Fruit fly (Drosophila melanogaster) whole organism, adult: ENCODE data around the gene CG31373.

Source experiments
- CG11617 ChIP-seq: fragments of 200-800 bp; sonication (Bioruptor generic); optimal IDR thresholded peaks from 2 replicates; lab custom pipeline; 2017; ENCODE audit warnings: mild to moderate bottlenecking, missing biosample characterization, missing genetic modification reagents, missing genetic modification characterization
- CG12768 ChIP-seq: fragments of 200-800 bp; sonication (Bioruptor generic); optimal IDR thresholded peaks from 2 replicates; lab custom pipeline; 2017; ENCODE audit warnings: missing biosample characterization, missing genetic modification characterization, mild to moderate bottlenecking, moderate library complexity, missing genetic modification reagents
- CG14711 ChIP-seq: fragments of 200-800 bp; sonication (Bioruptor generic); optimal IDR thresholded peaks from 2 replicates; lab custom pipeline; 2018; ENCODE audit warnings: missing biosample characterization, mild to moderate bottlenecking, missing genetic modification characterization, moderate library complexity
- CG1620 ChIP-seq: fragments of 200-800 bp; sonication (Bioruptor generic); optimal IDR thresholded peaks from 2 replicates; lab custom pipeline; 2016; ENCODE audit warnings: missing biosample characterization, missing genetic modification characterization
- CG33017 ChIP-seq: fragments of 200-800 bp; sonication (Bioruptor generic); optimal IDR thresholded peaks from 2 replicates; lab custom pipeline; 2018; ENCODE audit warnings: missing biosample characterization, mild to moderate bottlenecking, missing genetic modification characterization, moderate library complexity
- CG5204 ChIP-seq: fragments of 200-800 bp; sonication (Bioruptor generic); optimal IDR thresholded peaks from 2 replicates; lab custom pipeline; 2016; ENCODE audit warnings: missing biosample characterization, missing genetic modification characterization
- CG7045 ChIP-seq: fragments of 200-800 bp; sonication (Bioruptor generic); optimal IDR thresholded peaks from 2 replicates; lab custom pipeline; 2017; ENCODE audit warnings: missing biosample characterization, mild to moderate bottlenecking, missing genetic modification characterization
- CG7101 ChIP-seq: fragments of 200-800 bp; sonication (Bioruptor generic); optimal IDR thresholded peaks from 2 replicates; lab custom pipeline; 2018; ENCODE audit warnings: missing biosample characterization, mild to moderate bottlenecking, missing genetic modification characterization, moderate library complexity
- Clk ChIP-seq: fragments of 200-800 bp; sonication (Bioruptor generic); optimal IDR thresholded peaks from 2 replicates; lab custom pipeline; 2017; ENCODE audit warnings: missing biosample characterization, missing genetic modification characterization
- Crg-1 ChIP-seq: fragments of 200-800 bp; sonication (Bioruptor generic); optimal IDR thresholded peaks from 2 replicates; lab custom pipeline; 2016; ENCODE audit warnings: missing biosample characterization, missing genetic modification characterization
- Hr96 ChIP-seq: fragments of 200-800 bp; sonication (Bioruptor generic); optimal IDR thresholded peaks from 2 replicates; lab custom pipeline; 2016; ENCODE audit warnings: missing biosample characterization, missing genetic modification characterization
- Mnt ChIP-seq: fragments of 200-800 bp; sonication (Bioruptor generic); optimal IDR thresholded peaks from 2 replicates; lab custom pipeline; 2016; ENCODE audit warnings: missing biosample characterization, mild to moderate bottlenecking, missing genetic modification characterization
- bab1 ChIP-seq: fragments of 200-800 bp; sonication (Bioruptor generic); optimal IDR thresholded peaks from 3 replicates; lab custom pipeline; 2019; ENCODE audit warnings: missing biosample characterization, mild to moderate bottlenecking, missing genetic modification characterization, moderate library complexity
- cic ChIP-seq: fragments of 200-800 bp; sonication (Bioruptor generic); optimal IDR thresholded peaks from 2 replicates; lab custom pipeline; 2017; ENCODE audit warnings: missing biosample characterization, mild to moderate bottlenecking, missing genetic modification characterization, moderate library complexity
- cnc ChIP-seq, 2 experiments: fragments of >200 bp; optimal IDR thresholded peaks; 2 replicates each; lab custom pipeline; 2017
- kay ChIP-seq: fragments of 200-800 bp; sonication (Bioruptor generic); peaks from one replicate; lab custom pipeline; 2016; ENCODE audit warnings: missing biosample characterization, missing genetic modification characterization, borderline replicate concordance
- ovo ChIP-seq: fragments of 200-800 bp; sonication (Bioruptor generic); optimal IDR thresholded peaks from 2 replicates; lab custom pipeline; 2016; ENCODE audit warnings: missing biosample characterization, missing genetic modification characterization
- pad ChIP-seq: fragments of 200-800 bp; sonication (Bioruptor generic); optimal IDR thresholded peaks from 3 replicates; lab custom pipeline; 2017; ENCODE audit warnings: missing biosample characterization, missing genetic modification characterization, mild to moderate bottlenecking, moderate library complexity, missing genetic modification reagents
- tj ChIP-seq: fragments of 200-800 bp; sonication (Bioruptor generic); optimal IDR thresholded peaks from 3 replicates; lab custom pipeline; 2017; ENCODE audit warnings: missing biosample characterization, mild to moderate bottlenecking, missing genetic modification characterization, moderate library complexity
- toe ChIP-seq: fragments of 200-800 bp; sonication (Bioruptor generic); optimal IDR thresholded peaks from 2 replicates; lab custom pipeline; 2016; ENCODE audit warnings: missing biosample characterization, missing genetic modification characterization

Gene CG31373

DNA sequence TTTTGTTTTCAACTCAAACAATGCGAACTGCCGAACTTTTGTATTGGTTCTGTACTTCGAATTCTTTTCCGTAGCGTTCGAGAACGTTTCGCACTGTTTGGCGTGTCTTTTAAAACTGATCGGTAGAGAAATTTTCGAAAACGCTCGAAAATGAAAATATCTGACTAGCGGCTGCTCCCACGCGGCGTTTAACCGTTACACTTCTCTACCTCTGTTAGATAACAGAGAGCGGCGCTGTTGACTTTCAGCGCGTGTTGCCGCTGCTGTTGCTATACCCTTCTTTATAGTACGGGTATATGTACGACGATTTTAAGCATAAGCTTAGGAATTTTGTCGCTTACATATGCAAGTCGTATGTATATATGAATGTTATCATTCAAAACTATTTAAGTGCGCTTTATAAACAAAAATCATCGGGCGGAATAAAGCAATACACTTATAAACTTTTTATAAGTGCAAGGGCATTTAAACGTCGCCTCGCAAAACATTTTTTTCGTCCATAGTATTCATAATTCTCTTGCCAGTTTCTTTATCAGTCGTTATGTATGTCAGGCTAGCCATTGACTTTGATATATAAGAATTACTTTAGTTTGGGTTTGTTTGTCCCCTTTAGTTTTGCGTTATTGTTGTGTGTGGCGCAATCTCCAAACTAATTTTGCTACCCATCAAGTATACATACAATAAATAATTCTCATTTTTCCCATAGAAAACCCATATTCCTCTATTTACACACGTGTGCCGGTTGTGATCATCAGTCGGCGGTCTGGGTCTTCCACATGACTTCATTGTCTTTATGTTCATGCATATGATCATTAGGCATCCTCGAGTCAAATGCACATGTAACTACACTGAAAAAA, 28.1 kb downstream of the CG31373 start, which contains the start of gene Phyhd1:
Gene Phyhd1 (minus strand): TSS at position 101 of the 857 bp plus-strand sequence.
- TF ChIP-seq CG1620 (GFP tag; lab: Kevin White, UChicago) (peak; percentile 51), Mnt (peak; percentile 79), toe (GFP tag; lab: Kevin White, UChicago) (peak; percentile 50), CG11617 (GFP tag; lab: Kevin White, UChicago) (peak; percentile 65), Clk (GFP tag; lab: Kevin White, UChicago) (peak; percentile 33), CG5204 (GFP tag; lab: Kevin White, UChicago) (peak; percentile 55), cic (GFP tag; lab: Kevin White, UChicago) (peak; percentile 92), CG12768 (GFP tag; lab: Kevin White, UChicago) (peak; percentile 71), pad (GFP tag; lab: Kevin White, UChicago) (no peak), bab1 (GFP tag; lab: Kevin White, UChicago) (peak; percentile 90), CG7101 (tag; lab: Kevin White, UChicago) (peak; percentile 89), tj (GFP tag; lab: Kevin White, UChicago) (peak; percentile 44), Hr96 (GFP tag; lab: Kevin White, UChicago) (peak; percentile 67), ovo (GFP tag; lab: Kevin White, UChicago) (peak; percentile 78), CG14711 (tag; lab: Kevin White, UChicago) (peak; percentile 76), kay (GFP tag; lab: Kevin White, UChicago) (no peak), CG7045 (GFP tag; lab: Kevin White, UChicago) (peak; percentile 69), cnc (optimal IDR thresholded peaks at IDR 0.05; lab: Kevin White, UChicago) (no peak), Crg-1 (GFP tag; lab: Kevin White, UChicago) (peak; percentile 2), CG33017 (tag; lab: Kevin White, UChicago) (peak; percentile 89)

DNA sequence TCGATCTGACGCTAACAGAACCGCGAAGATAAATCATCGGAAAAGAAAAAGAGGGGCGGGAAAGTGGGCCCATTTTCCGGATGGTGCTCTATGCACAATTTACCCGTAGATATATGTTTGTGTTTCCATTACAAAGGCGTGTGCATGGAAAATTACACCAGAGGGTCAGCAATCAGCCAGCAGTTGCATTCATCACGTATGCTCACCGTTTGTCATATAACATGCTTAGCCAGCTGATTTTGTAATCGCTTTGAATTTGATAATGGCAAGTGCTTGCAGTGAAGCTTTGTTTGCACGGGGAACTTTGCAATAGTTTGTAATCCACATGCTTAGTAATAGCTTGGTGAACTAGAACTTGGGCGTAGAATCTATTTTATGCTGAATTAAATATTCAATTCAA, 29.3 kb downstream of the CG31373 start:
- TF ChIP-seq Mnt (no peak), cic (GFP tag; lab: Kevin White, UChicago) (peak; percentile 21), CG5204 (GFP tag; lab: Kevin White, UChicago) (no peak), tj (GFP tag; lab: Kevin White, UChicago) (peak; percentile 16), Hr96 (GFP tag; lab: Kevin White, UChicago) (no peak), CG12768 (GFP tag; lab: Kevin White, UChicago) (peak; percentile 13), CG33017 (tag; lab: Kevin White, UChicago) (no peak)

DNA sequence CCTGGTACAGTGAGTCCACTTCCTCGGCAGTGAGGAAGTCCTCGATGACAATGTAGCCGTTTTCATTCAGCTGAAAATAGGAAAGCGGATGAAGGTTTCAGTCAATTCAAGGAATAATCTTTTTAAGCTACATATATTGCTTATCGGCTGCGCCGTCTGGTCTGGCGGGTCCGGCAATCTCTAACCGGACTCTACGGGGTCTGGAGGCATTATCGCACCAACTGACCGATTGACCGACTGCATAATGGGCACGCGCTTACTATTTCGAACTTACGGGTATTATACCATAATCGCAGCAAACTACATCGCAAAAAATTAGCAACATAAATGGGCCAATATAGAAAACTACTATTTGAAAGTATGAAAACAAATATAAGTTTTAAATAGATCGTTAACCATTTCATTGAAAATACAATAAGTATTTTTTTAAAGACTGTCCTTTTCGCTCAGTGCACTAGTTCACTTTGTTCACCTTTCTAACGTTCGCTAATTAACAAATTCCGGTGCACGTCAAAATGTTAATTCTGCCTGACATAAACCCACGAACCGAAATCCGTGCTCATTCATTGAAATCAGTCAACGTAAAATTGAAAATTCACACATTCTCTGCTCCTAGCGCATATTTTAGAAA, 30.1 kb downstream of the CG31373 start:
- peak; percentile 54 for TF ChIP-seq CG11617 (GFP tag; lab: Kevin White, UChicago)
- no peak for TF ChIP-seq kay (GFP tag; lab: Kevin White, UChicago)
- TF ChIP-seq CG33017 (tag; lab: Kevin White, UChicago) = peak; percentile 73
- TF ChIP-seq pad (GFP tag; lab: Kevin White, UChicago) = no peak
- TF ChIP-seq Crg-1 (GFP tag; lab: Kevin White, UChicago) = no peak
- peak; percentile 46 for TF ChIP-seq CG1620 (GFP tag; lab: Kevin White, UChicago)
- TF ChIP-seq CG7101 (tag; lab: Kevin White, UChicago) = peak; percentile 77
- TF ChIP-seq cnc (optimal IDR thresholded peaks at IDR 0.05; lab: Kevin White, UChicago) = no peak
- peak; percentile 78 for TF ChIP-seq cic (GFP tag; lab: Kevin White, UChicago)
- peak; percentile 13 for TF ChIP-seq Mnt
- TF ChIP-seq Clk (GFP tag; lab: Kevin White, UChicago) = no peak
- TF ChIP-seq CG12768 (GFP tag; lab: Kevin White, UChicago) = peak; percentile 6
- peak; percentile 59 for TF ChIP-seq CG5204 (GFP tag; lab: Kevin White, UChicago)
- peak; percentile 20 for TF ChIP-seq bab1 (GFP tag; lab: Kevin White, UChicago)
- TF ChIP-seq Hr96 (GFP tag; lab: Kevin White, UChicago) = peak; percentile 17
- peak; percentile 58 for TF ChIP-seq CG7045 (GFP tag; lab: Kevin White, UChicago)
- TF ChIP-seq toe (GFP tag; lab: Kevin White, UChicago) = peak; percentile 48
- peak; percentile 52 for TF ChIP-seq CG14711 (tag; lab: Kevin White, UChicago)
- peak; percentile 26 for TF ChIP-seq tj (GFP tag; lab: Kevin White, UChicago)
- TF ChIP-seq ovo (GFP tag; lab: Kevin White, UChicago) = no peak

DNA sequence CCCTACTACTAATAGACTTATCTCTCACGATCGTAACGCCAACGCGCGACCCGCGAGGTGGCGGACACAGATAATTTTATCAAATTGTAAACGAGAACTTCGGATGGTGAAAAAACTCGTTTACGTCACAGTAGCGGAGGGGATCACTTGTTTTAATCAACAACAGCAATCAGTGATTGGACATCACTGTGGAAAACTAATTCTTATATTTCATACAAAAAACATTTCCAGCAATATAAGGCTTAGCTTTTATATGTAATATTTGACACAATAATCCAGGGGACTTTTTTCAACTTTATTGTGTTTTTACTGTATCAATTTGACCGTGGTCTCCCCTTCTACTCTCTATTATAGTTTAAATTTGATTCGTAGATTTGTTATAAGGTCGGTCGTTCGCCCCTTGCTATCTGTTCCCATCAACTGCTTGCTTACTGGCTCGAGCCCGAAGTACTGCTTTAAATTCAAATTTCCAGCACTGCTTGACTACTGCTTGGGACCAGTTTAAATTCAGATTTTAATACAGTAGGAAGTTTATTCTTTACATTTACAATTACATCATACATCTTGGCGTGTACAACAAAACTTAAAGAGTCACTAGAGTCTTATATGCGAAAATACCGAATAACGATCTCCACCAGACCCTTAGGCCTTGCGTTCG, 31.8 kb downstream of the CG31373 start, which contains the start of gene CG6465:
Gene CG6465 (minus strand): TSS at position 7 of the 658 bp plus-strand sequence.
- TF ChIP-seq CG12768 (GFP tag; lab: Kevin White, UChicago) (peak; percentile 37), CG33017 (tag; lab: Kevin White, UChicago) (peak; percentile 32), Hr96 (GFP tag; lab: Kevin White, UChicago) (no peak), bab1 (GFP tag; lab: Kevin White, UChicago) (no peak), CG14711 (tag; lab: Kevin White, UChicago) (no peak), kay (GFP tag; lab: Kevin White, UChicago) (peak; percentile 70), CG11617 (GFP tag; lab: Kevin White, UChicago) (no peak), pad (GFP tag; lab: Kevin White, UChicago) (peak; percentile 54), CG7101 (tag; lab: Kevin White, UChicago) (no peak), cic (GFP tag; lab: Kevin White, UChicago) (peak; percentile 63), Mnt (no peak), toe (GFP tag; lab: Kevin White, UChicago) (no peak), tj (GFP tag; lab: Kevin White, UChicago) (no peak)
